Fruit fly (Drosophila melanogaster) whole organism, prepupa: ENCODE results near the gene CheB38b.

ENCODE experiments used
- Blimp-1 ChIP-seq: fragments of 200-800 bp; sonication (Bioruptor generic); optimal IDR thresholded peaks from 3 replicates; lab custom pipeline; 2017; ENCODE audit warnings: missing biosample characterization, missing genetic modification characterization, mild to moderate bottlenecking, moderate library complexity, missing genetic modification reagents
- CG10631 ChIP-seq: fragments of 200-800 bp; sonication (Bioruptor generic); optimal IDR thresholded peaks from 2 replicates; lab custom pipeline; 2016; ENCODE audit warnings: missing biosample characterization, missing genetic modification characterization
- CG10669 ChIP-seq: fragments of 200-800 bp; sonication (Bioruptor generic); optimal IDR thresholded peaks from 3 replicates; lab custom pipeline; 2018; ENCODE audit warnings: missing biosample characterization, mild to moderate bottlenecking, missing genetic modification characterization, moderate library complexity
- CG11294 ChIP-seq: fragments of 200-800 bp; sonication (Bioruptor generic); IDR thresholded peaks from 2 replicates; pipeline ENCODE4 v1.3.6; 2022; ENCODE audit warnings: missing biosample characterization, missing genetic modification characterization
- CG11902 ChIP-seq: fragments of 200-800 bp; sonication (Bioruptor generic); optimal IDR thresholded peaks from 3 replicates; lab custom pipeline; 2016; ENCODE audit warnings: missing biosample characterization, missing genetic modification characterization
- CG1621 ChIP-seq: fragments of 200-800 bp; sonication (Bioruptor generic); optimal IDR thresholded peaks from 3 replicates; lab custom pipeline; 2018; ENCODE audit warnings: missing biosample characterization, mild to moderate bottlenecking, missing genetic modification characterization
- CG16779 ChIP-seq: fragments of 200-800 bp; sonication (Bioruptor generic); optimal IDR thresholded peaks from 3 replicates; lab custom pipeline; 2017; ENCODE audit warnings: missing biosample characterization, mild to moderate bottlenecking, missing genetic modification characterization
- CG3032 ChIP-seq: fragments of 200-800 bp; optimal IDR thresholded peaks from 2 replicates; lab custom pipeline; 2019; ENCODE audit warnings: missing biosample characterization, mild to moderate bottlenecking, missing genetic modification characterization, moderate library complexity
- CG31627 ChIP-seq: fragments of 200-800 bp; sonication (Bioruptor generic); optimal IDR thresholded peaks from 3 replicates; lab custom pipeline; 2016; ENCODE audit warnings: missing biosample characterization, missing genetic modification characterization
- CG32006 ChIP-seq: fragments of 200-800 bp; sonication (Bioruptor generic); optimal IDR thresholded peaks from 3 replicates; lab custom pipeline; 2017; ENCODE audit warnings: missing biosample characterization, mild to moderate bottlenecking, missing genetic modification characterization
- CG3919 ChIP-seq: fragments of 200-800 bp; sonication (Bioruptor generic); optimal IDR thresholded peaks from 3 replicates; lab custom pipeline; 2016; ENCODE audit warnings: missing biosample characterization, missing genetic modification characterization
- CG6163 ChIP-seq: fragments of 200-800 bp; sonication (Bioruptor generic); IDR thresholded peaks from 3 replicates; pipeline ENCODE4 v1.3.6; 2022; ENCODE audit warnings: missing biosample characterization, missing genetic modification characterization
- CG6792 ChIP-seq: fragments of 200-800 bp; sonication (Bioruptor generic); optimal IDR thresholded peaks from 3 replicates; lab custom pipeline; 2016; ENCODE audit warnings: missing biosample characterization, missing genetic modification characterization
- CG6854 ChIP-seq: fragments of 200-800 bp; sonication (Bioruptor generic); optimal IDR thresholded peaks from 2 replicates; lab custom pipeline; 2017; ENCODE audit warnings: missing biosample characterization, mild to moderate bottlenecking, missing genetic modification characterization
- CG7368 ChIP-seq: fragments of 200-800 bp; sonication (Bioruptor generic); optimal IDR thresholded peaks from 3 replicates; lab custom pipeline; 2016; ENCODE audit warnings: missing biosample characterization, missing genetic modification characterization
- CG8119 ChIP-seq: fragments of 200-800 bp; sonication (Bioruptor generic); IDR thresholded peaks from 3 replicates; pipeline ENCODE4 v1.3.6; 2022; ENCODE audit warnings: missing biosample characterization, missing genetic modification characterization
- CG8319 ChIP-seq: fragments of 200-800 bp; sonication (Bioruptor generic); optimal IDR thresholded peaks from 3 replicates; lab custom pipeline; 2016; ENCODE audit warnings: missing biosample characterization, missing genetic modification characterization
- CG8632 ChIP-seq: fragments of 200-800 bp; sonication (Bioruptor generic); optimal IDR thresholded peaks from 3 replicates; lab custom pipeline; 2016; ENCODE audit warnings: missing biosample characterization, missing genetic modification characterization
- CG9139 ChIP-seq: fragments of 200-800 bp; sonication (Bioruptor generic); optimal IDR thresholded peaks from 3 replicates; lab custom pipeline; 2017; ENCODE audit warnings: missing biosample characterization, mild to moderate bottlenecking, missing genetic modification characterization
- Eip75B ChIP-seq: fragments of 200-800 bp; sonication (Bioruptor generic); optimal IDR thresholded peaks from 3 replicates; lab custom pipeline; 2016; ENCODE audit warnings: missing biosample characterization, missing genetic modification characterization
- Eip78C ChIP-seq: fragments of 200-800 bp; sonication (Bioruptor generic); peaks from one replicate; lab custom pipeline; 2016; ENCODE audit warnings: missing biosample characterization, missing genetic modification characterization
- Eip93F ChIP-seq: fragments of 200-800 bp; sonication (Bioruptor generic); optimal IDR thresholded peaks from 2 replicates; lab custom pipeline; 2016; ENCODE audit warnings: missing biosample characterization, mild to moderate bottlenecking, missing genetic modification characterization
- Ets21C ChIP-seq: fragments of 200-800 bp; sonication (Bioruptor generic); optimal IDR thresholded peaks from 3 replicates; lab custom pipeline; 2016; ENCODE audit warnings: missing biosample characterization, missing genetic modification characterization
- Ets96B ChIP-seq: fragments of 200-800 bp; optimal IDR thresholded peaks from 2 replicates; lab custom pipeline; 2019; ENCODE audit warnings: missing biosample characterization, mild to moderate bottlenecking, missing genetic modification characterization, moderate library complexity
- Gug ChIP-seq: fragments of 200-800 bp; sonication (Bioruptor generic); IDR thresholded peaks from 2 replicates; pipeline ENCODE4 v1.3.6; 2022; ENCODE audit warnings: missing biosample characterization, missing genetic modification characterization
- Hr39 ChIP-seq: fragments of 200-800 bp; sonication (Bioruptor generic); optimal IDR thresholded peaks from 2 replicates; lab custom pipeline; 2016; ENCODE audit warnings: missing biosample characterization, missing genetic modification characterization
- Hr4 ChIP-seq: fragments of 200-800 bp; sonication (Bioruptor generic); optimal IDR thresholded peaks from 3 replicates; lab custom pipeline; 2016; ENCODE audit warnings: missing biosample characterization, missing genetic modification characterization
- Lpt ChIP-seq: fragments of 200-800 bp; sonication (Bioruptor generic); optimal IDR thresholded peaks from 3 replicates; lab custom pipeline; 2016; ENCODE audit warnings: missing biosample characterization, missing genetic modification characterization
- Met ChIP-seq: fragments of 200-800 bp; sonication (Bioruptor generic); optimal IDR thresholded peaks from 3 replicates; lab custom pipeline; 2016; ENCODE audit warnings: missing biosample characterization, missing genetic modification characterization
- Sox102F ChIP-seq: fragments of 200-800 bp; sonication (Bioruptor generic); optimal IDR thresholded peaks from 2 replicates; lab custom pipeline; 2016; ENCODE audit warnings: missing biosample characterization, mild to moderate bottlenecking, missing genetic modification characterization
- Sox14 ChIP-seq: fragments of 200-800 bp; sonication (Bioruptor generic); optimal IDR thresholded peaks from 3 replicates; lab custom pipeline; 2016; ENCODE audit warnings: missing biosample characterization, missing genetic modification characterization
- Sox15 ChIP-seq: fragments of 200-800 bp; sonication (Bioruptor generic); optimal IDR thresholded peaks from 3 replicates; lab custom pipeline; 2016; ENCODE audit warnings: missing biosample characterization, missing genetic modification characterization
- acj6 ChIP-seq: fragments of 200-800 bp; sonication (Bioruptor generic); optimal IDR thresholded peaks from 3 replicates; lab custom pipeline; 2016; ENCODE audit warnings: missing biosample characterization, missing genetic modification characterization
- cyc ChIP-seq: fragments of 200-800 bp; sonication (Bioruptor generic); optimal IDR thresholded peaks from 3 replicates; lab custom pipeline; 2016; ENCODE audit warnings: missing biosample characterization, missing genetic modification characterization
- dac ChIP-seq: fragments of 200-800 bp; sonication (Bioruptor generic); optimal IDR thresholded peaks from 2 replicates; lab custom pipeline; 2017; ENCODE audit warnings: missing biosample characterization, mild to moderate bottlenecking, missing genetic modification characterization
- eg ChIP-seq: fragments of 200-800 bp; sonication (Bioruptor generic); IDR thresholded peaks from 3 replicates; pipeline ENCODE4 v1.3.6; 2022; ENCODE audit warnings: missing biosample characterization, missing genetic modification characterization
- esn ChIP-seq: fragments of 200-800 bp; sonication (Bioruptor generic); optimal IDR thresholded peaks from 2 replicates; lab custom pipeline; 2016; ENCODE audit warnings: missing biosample characterization, mild to moderate bottlenecking, missing genetic modification characterization, moderate library complexity
- fd59A ChIP-seq: fragments of 200-800 bp; sonication (Bioruptor generic); optimal IDR thresholded peaks from 2 replicates; lab custom pipeline; 2017; ENCODE audit warnings: missing biosample characterization, mild to moderate bottlenecking, missing genetic modification characterization, missing genetic modification reagents
- fd85E ChIP-seq: fragments of 200-800 bp; sonication (Bioruptor generic); optimal IDR thresholded peaks from 3 replicates; lab custom pipeline; 2016; ENCODE audit warnings: missing biosample characterization, missing genetic modification characterization
- fkh ChIP-seq: fragments of 200-800 bp; sonication (Bioruptor generic); optimal IDR thresholded peaks from 3 replicates; lab custom pipeline; 2017; ENCODE audit warnings: missing biosample characterization, mild to moderate bottlenecking, missing genetic modification characterization, moderate library complexity
- lz ChIP-seq: fragments of 200-800 bp; sonication (Bioruptor generic); optimal IDR thresholded peaks from 3 replicates; lab custom pipeline; 2016; ENCODE audit warnings: missing biosample characterization, missing genetic modification characterization
- pdm3 ChIP-seq: fragments of 200-800 bp; sonication (Bioruptor generic); optimal IDR thresholded peaks from 3 replicates; lab custom pipeline; 2016; ENCODE audit warnings: missing biosample characterization, missing genetic modification characterization
- ss ChIP-seq, 2 experiments: fragments of 200-800 bp; sonication (Bioruptor generic); optimal IDR thresholded peaks; 2 replicates in 1 of 2; 3 replicates in 1 of 2; lab custom pipeline; 2017 to 2018; ENCODE audit warnings: mild to moderate bottlenecking in 2 of 2, missing biosample characterization in 2 of 2, missing genetic modification characterization in 2 of 2, moderate library complexity in 1 of 2
- svp ChIP-seq: fragments of 200-800 bp; sonication (Bioruptor generic); peaks from one replicate; lab custom pipeline; 2016; ENCODE audit warnings: missing biosample characterization, missing genetic modification characterization
- topi ChIP-seq: fragments of 200-800 bp; sonication (Bioruptor generic); optimal IDR thresholded peaks from 3 replicates; lab custom pipeline; 2016; ENCODE audit warnings: missing biosample characterization, missing genetic modification characterization
- vri ChIP-seq: fragments of 200-800 bp; sonication (Bioruptor generic); optimal IDR thresholded peaks from 3 replicates; lab custom pipeline; 2016; ENCODE audit warnings: missing biosample characterization, mild to moderate bottlenecking, missing genetic modification characterization

Gene CheB38b

DNA sequence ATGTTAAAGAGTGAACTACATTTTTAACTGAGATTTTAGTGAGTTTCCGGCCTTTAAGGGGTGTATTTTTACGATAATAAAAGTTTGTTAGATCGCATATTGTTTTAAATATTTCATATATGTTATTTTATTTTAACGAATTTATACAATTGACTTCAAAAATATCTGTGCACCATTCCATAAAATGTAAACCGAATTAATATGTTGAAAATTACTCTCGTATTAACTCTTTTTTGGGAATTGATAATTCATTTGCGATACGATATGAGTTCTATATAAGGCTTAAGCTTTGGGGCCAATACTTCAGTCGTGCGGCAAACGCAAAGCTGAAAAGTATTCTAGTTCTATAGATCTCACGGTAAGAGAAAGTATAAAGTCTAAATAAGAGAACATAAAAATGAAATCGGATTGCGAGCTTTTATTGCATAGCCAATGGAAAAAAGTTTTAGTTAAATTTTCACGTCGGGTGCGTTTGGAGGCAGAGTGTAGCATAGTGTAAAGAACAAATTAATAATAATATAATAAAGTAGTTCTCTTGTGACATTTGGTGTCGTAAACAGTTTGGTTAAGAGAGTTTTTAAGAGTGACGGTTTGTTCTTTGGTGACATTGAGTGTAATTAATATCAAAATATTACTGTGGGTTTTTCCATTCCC lies 7.2 kb upstream of the CheB38b start:
- TF ChIP-seq ss (GFP tag; optimal IDR thresholded peaks at IDR 0.05; lab: Kevin White, UChicago) (no peak), CG11902 (GFP tag; lab: Kevin White, UChicago) (no peak), eg (GFP tag; lab: Robert Waterston, UW) (no peak), Eip78C (GFP tag; lab: Kevin White, UChicago) (peak; percentile 33), lz (GFP tag; lab: Kevin White, UChicago) (no peak), Blimp-1 (GFP tag; lab: Kevin White, UChicago) (no peak), Hr4 (no peak), pdm3 (no peak)
- TF ChIP-seq, all 60 proteins: peak for 1

DNA sequence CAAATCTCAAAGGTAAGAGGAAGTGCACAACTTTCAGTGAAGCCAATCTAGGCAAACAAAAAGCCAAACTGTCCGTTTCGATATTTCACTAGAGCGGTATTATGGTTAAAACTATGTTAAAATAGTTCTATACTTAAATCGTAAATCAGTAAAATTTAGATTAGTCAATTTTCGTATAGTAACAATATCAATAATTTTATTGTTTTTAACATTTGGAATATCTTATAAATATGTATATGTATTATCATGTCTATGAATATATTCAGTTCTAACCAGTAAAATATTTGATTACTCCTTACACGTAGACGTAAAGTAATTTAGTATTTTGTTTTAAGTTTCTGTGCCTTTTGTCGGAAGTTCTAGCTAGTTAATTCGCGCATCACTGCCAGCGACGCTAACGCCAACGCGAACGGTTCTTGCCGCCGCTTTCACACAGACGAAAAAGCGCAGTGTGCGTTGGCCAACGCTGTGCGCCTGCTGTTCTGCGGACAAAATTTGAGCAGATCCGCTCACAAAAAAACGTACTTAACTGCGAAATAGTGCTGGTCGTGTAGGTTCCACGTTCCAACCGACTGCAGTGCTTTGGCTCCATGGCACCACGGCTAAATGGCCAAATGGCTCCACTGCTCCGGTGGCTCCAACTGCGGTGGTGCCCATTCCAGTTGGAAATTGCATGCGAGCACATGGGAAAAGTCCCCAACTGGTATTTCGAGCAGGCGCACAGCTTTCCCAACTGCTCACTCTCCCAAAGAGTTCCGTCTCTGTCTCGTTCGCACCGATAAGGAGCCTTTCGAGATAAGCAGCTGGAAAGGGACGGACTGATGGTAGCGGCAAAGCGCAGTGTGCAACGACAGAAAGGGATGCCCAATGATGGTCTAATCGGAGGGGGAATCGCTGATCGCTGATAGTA lies 6.4 kb upstream of the CheB38b start:
- TF ChIP-seq CG10669 (GFP tag; lab: Kevin White, UChicago), result no peak
- TF ChIP-seq ss (GFP tag; optimal IDR thresholded peaks at IDR 0.05; lab: Kevin White, UChicago), result peak; percentile 32 to 41
- no peak for TF ChIP-seq CG8632
- TF ChIP-seq CG11902 (GFP tag; lab: Kevin White, UChicago), result no peak
- peak; percentile 73; the same call in 2 of the 3 replicates for TF ChIP-seq CG6163 (GFP tag; lab: Robert Waterston, UW)
- peak; percentile 3 for TF ChIP-seq dac (GFP tag; lab: Kevin White, UChicago)
- TF ChIP-seq CG3032, result no peak
- TF ChIP-seq CG31627 (GFP tag; lab: Kevin White, UChicago), result no peak
- TF ChIP-seq Met (GFP tag; lab: Kevin White, UChicago), result no peak
- TF ChIP-seq Sox14 (GFP tag; lab: Kevin White, UChicago), result peak; percentile 44
- TF ChIP-seq pdm3, result no peak
- peak; percentile 28; the same call in 1 of the 2 replicates for TF ChIP-seq Gug
- peak; percentile 90 for TF ChIP-seq CG1621 (tag; lab: Kevin White, UChicago)
- TF ChIP-seq Ets96B (tag; lab: Kevin White, UChicago), result no peak
- TF ChIP-seq fd59A (GFP tag; lab: Kevin White, UChicago), result peak; percentile 32
- no peak for TF ChIP-seq Ets21C (GFP tag; lab: Kevin White, UChicago)
- TF ChIP-seq fkh (GFP tag; lab: Kevin White, UChicago), result no peak
- TF ChIP-seq Eip93F, result peak; percentile 89
- peak; percentile 74 for TF ChIP-seq CG6854 (GFP tag; lab: Kevin White, UChicago)
- TF ChIP-seq CG32006 (GFP tag; lab: Kevin White, UChicago), result peak; percentile 44
- TF ChIP-seq svp (GFP tag; lab: Kevin White, UChicago), result peak; percentile 93
- TF ChIP-seq Sox102F (GFP tag; lab: Kevin White, UChicago), result peak; percentile 54
- TF ChIP-seq CG9139 (GFP tag; lab: Kevin White, UChicago), result peak; percentile 56
- peak; percentile 34 for TF ChIP-seq CG10631 (GFP tag; lab: Kevin White, UChicago)
- TF ChIP-seq Blimp-1 (GFP tag; lab: Kevin White, UChicago), result no peak
- TF ChIP-seq Hr39, result no peak
- TF ChIP-seq CG8319 (GFP tag; lab: Kevin White, UChicago), result no peak
- TF ChIP-seq CG11294, result no peak
- no peak for TF ChIP-seq cyc (GFP tag; lab: Kevin White, UChicago)
- TF ChIP-seq Sox15 (GFP tag; lab: Kevin White, UChicago), result no peak
- peak; percentile 19 for TF ChIP-seq topi (GFP tag; lab: Kevin White, UChicago)
- TF ChIP-seq acj6, result peak; percentile 22
- TF ChIP-seq esn (GFP tag; lab: Kevin White, UChicago), result peak; percentile 20
- TF ChIP-seq CG8119 (GFP tag; lab: Robert Waterston, UW), result peak; percentile 40; the same call in 1 of the 3 replicates
- TF ChIP-seq CG7368 (GFP tag; lab: Kevin White, UChicago), result no peak
- TF ChIP-seq fd85E (GFP tag; lab: Kevin White, UChicago), result no peak
- no peak for TF ChIP-seq Eip75B
- TF ChIP-seq lz (GFP tag; lab: Kevin White, UChicago), result no peak
- TF ChIP-seq eg (GFP tag; lab: Robert Waterston, UW), result no peak
- no peak for TF ChIP-seq Lpt
- no peak for TF ChIP-seq CG6792
- TF ChIP-seq CG16779, result peak; percentile 2
- TF ChIP-seq vri (GFP tag; lab: Kevin White, UChicago), result peak; percentile 85
- peak; percentile 37 for TF ChIP-seq CG3919 (GFP tag; lab: Kevin White, UChicago)
